Fruit fly (Drosophila melanogaster) Kc167 (cell line): Measurements from ENCODE around the gene CG5913.

Experiments
- Myc ChIP-seq: fragments of >200 bp; optimal IDR thresholded peaks from 2 replicates; lab custom pipeline; 2017; ENCODE audit warnings: missing external identifiers
- Sin3A ChIP-seq: fragments of >200 bp; optimal IDR thresholded peaks from 2 replicates; lab custom pipeline; 2018; ENCODE audit warnings: missing external identifiers
- h ChIP-seq: fragments of >200 bp; optimal IDR thresholded peaks from 3 replicates; lab custom pipeline; 2018; ENCODE audit warnings: missing external identifiers
- insv ChIP-seq: fragments of >200 bp; optimal IDR thresholded peaks from 3 replicates; lab custom pipeline; 2018; ENCODE audit warnings: missing external identifiers
- psq ChIP-seq: fragments of >200 bp; optimal IDR thresholded peaks from 2 replicates; lab custom pipeline; 2017; ENCODE audit warnings: missing external identifiers
- ttk ChIP-seq: sonication (Bioruptor generic); optimal IDR thresholded peaks from 2 replicates; lab custom pipeline; 2017; ENCODE audit warnings: missing external identifiers

CG5913 gene

dm6 chr3R:25881915-25882314 lies 11.4 kb upstream of the CG5913 start, which contains the start of gene SppL:
Gene SppL, plus strand, starts transcription at chr3R:25881984.
- TF ChIP-seq Sin3A, result no peak
- no peak for TF ChIP-seq insv (lab: Kevin White, UChicago)
- TF ChIP-seq psq (lab: Kevin White, UChicago), result no peak
- TF ChIP-seq ttk (lab: Kevin White, UChicago), result no peak
- no peak for TF ChIP-seq Myc (lab: Kevin White, UChicago)
- TF ChIP-seq h, result no peak

dm6 chr3R:25882606-25883266 lies 10.6 kb upstream of the CG5913 start:
- no peak for TF ChIP-seq Sin3A
- no peak for TF ChIP-seq h
- TF ChIP-seq Myc (lab: Kevin White, UChicago), result no peak
- TF ChIP-seq psq (lab: Kevin White, UChicago), result no peak
- TF ChIP-seq ttk (lab: Kevin White, UChicago), result no peak
- no peak for TF ChIP-seq insv (lab: Kevin White, UChicago)

- TF ChIP-seq h (no peak), Myc (lab: Kevin White, UChicago) (no peak), Sin3A (no peak), insv (lab: Kevin White, UChicago) (no peak), psq (lab: Kevin White, UChicago) (no peak), ttk (lab: Kevin White, UChicago) (no peak)
Measured at dm6 chr3R:25883877-25884276, 9.4 kb upstream of the CG5913 start.

dm6 chr3R:25884301-25884700 lies 9.0 kb upstream of the CG5913 start:
- TF ChIP-seq Myc (lab: Kevin White, UChicago), result no peak
- no peak for TF ChIP-seq insv (lab: Kevin White, UChicago)
- TF ChIP-seq h, result no peak
- no peak for TF ChIP-seq ttk (lab: Kevin White, UChicago)
- no peak for TF ChIP-seq psq (lab: Kevin White, UChicago)
- no peak for TF ChIP-seq Sin3A

dm6 chr3R:25885136-25885535 lies 8.2 kb upstream of the CG5913 start:
- TF ChIP-seq h (no peak), Sin3A (no peak), ttk (lab: Kevin White, UChicago) (no peak), Myc (lab: Kevin White, UChicago) (no peak), psq (lab: Kevin White, UChicago) (no peak), insv (lab: Kevin White, UChicago) (no peak)

dm6 chr3R:25888307-25889075 lies 4.8 kb upstream of the CG5913 start, which contains the start of gene Lnk:
Gene Lnk, plus strand, starts transcription at chr3R:25888542.
- TF ChIP-seq h (no peak), psq (lab: Kevin White, UChicago) (no peak), insv (lab: Kevin White, UChicago) (no peak), Myc (lab: Kevin White, UChicago) (no peak), Sin3A (no peak), ttk (lab: Kevin White, UChicago) (no peak)

- TF ChIP-seq ttk (lab: Kevin White, UChicago) (no peak), h (no peak), Sin3A (no peak), psq (lab: Kevin White, UChicago) (no peak), insv (lab: Kevin White, UChicago) (no peak), Myc (lab: Kevin White, UChicago) (no peak)
Measured at dm6 chr3R:25895522-25895921, 2.2 kb downstream of the CG5913 start, which contains the start of gene Sodq. Gene Sodq, plus strand, starts transcription at chr3R:25895822.

dm6 chr3R:25897176-25897575 lies 3.9 kb downstream of the CG5913 start, which contains the start of gene Mco3:
Gene Mco3, plus strand, starts transcription at chr3R:25897476.
- TF ChIP-seq h (no peak), psq (lab: Kevin White, UChicago) (no peak), ttk (lab: Kevin White, UChicago) (no peak), Myc (lab: Kevin White, UChicago) (no peak), Sin3A (no peak), insv (lab: Kevin White, UChicago) (no peak)

- TF ChIP-seq psq (lab: Kevin White, UChicago) (no peak), ttk (lab: Kevin White, UChicago) (no peak), h (no peak), Myc (lab: Kevin White, UChicago) (no peak), insv (lab: Kevin White, UChicago) (no peak), Sin3A (no peak)
Measured at dm6 chr3R:25899690-25900089, 6.4 kb downstream of the CG5913 start, which contains the start of gene CG31091. Gene CG31091, plus strand, starts transcription at chr3R:25899903.

dm6 chr3R:25902343-25902742 lies 9.0 kb downstream of the CG5913 start, which contains the start of gene CG31089:
Gene CG31089, plus strand, starts transcription at chr3R:25902643.
- TF ChIP-seq h (no peak), insv (lab: Kevin White, UChicago) (no peak), ttk (lab: Kevin White, UChicago) (no peak), Sin3A (no peak), psq (lab: Kevin White, UChicago) (no peak), Myc (lab: Kevin White, UChicago) (no peak)

- no peak for TF ChIP-seq psq (lab: Kevin White, UChicago)
- no peak for TF ChIP-seq h
- TF ChIP-seq ttk (lab: Kevin White, UChicago), result no peak
- no peak for TF ChIP-seq Myc (lab: Kevin White, UChicago)
- TF ChIP-seq insv (lab: Kevin White, UChicago), result no peak
- no peak for TF ChIP-seq Sin3A
Measured at dm6 chr3R:25906722-25907121, 13.4 kb downstream of the CG5913 start, which contains the start of gene kumpel. Gene kumpel, plus strand, starts transcription at chr3R:25907022.

- TF ChIP-seq Myc (lab: Kevin White, UChicago), result no peak
- TF ChIP-seq insv (lab: Kevin White, UChicago), result no peak
- TF ChIP-seq psq (lab: Kevin White, UChicago), result no peak
- TF ChIP-seq h, result no peak
- TF ChIP-seq Sin3A, result no peak
- no peak for TF ChIP-seq ttk (lab: Kevin White, UChicago)
Measured at dm6 chr3R:25919912-25920311, 26.6 kb downstream of the CG5913 start.
